Fruit fly (Drosophila melanogaster): ENCODE measurements around the gene capt.

capt gene

dm6 chr2L:1207432-1207831 is 49.4 kb upstream of the capt start (continued):
- TF ChIP-seq Adf1 (GFP tag; IDR thresholded peaks at IDR 0.05) (0 out of 2 replicates have a peak, but pooled peaks have one; percentile 36), CG31365 (tag; optimal IDR thresholded peaks at IDR 0.05) (no peak), CG7928 (GFP tag; optimal IDR thresholded peaks at IDR 0.05) (no peak), E2f2 (GFP tag; IDR thresholded peaks at IDR 0.05) (peak; percentile 43; the same call in 1 of the 2 replicates), CG4404 (GFP tag; IDR thresholded peaks at IDR 0.05) (no peak), cato (GFP tag; optimal IDR thresholded peaks at IDR 0.05; ENCODE audit: borderline replicate concordance) (no peak), CkIIα-i1 (GFP tag; IDR thresholded peaks at IDR 0.05) (0 out of 2 replicates have a peak, but pooled peaks have one; percentile 20), CG2199 (GFP tag; IDR thresholded peaks at IDR 0.05) (no peak), CG15601 (tag; optimal IDR thresholded peaks at IDR 0.05) (peak; percentile 2), CG9932 (GFP tag; IDR thresholded peaks at IDR 0.05) (peak; percentile 72), tna (GFP tag; IDR thresholded peaks at IDR 0.05; ENCODE audit: partially characterized antibody) (no peak), dysf (GFP tag; IDR thresholded peaks at IDR 0.05) (peak; percentile 73), klu (GFP tag; IDR thresholded peaks at IDR 0.05) (no peak), odd (GFP tag; optimal IDR thresholded peaks at IDR 0.05) (peak; percentile 24), Mes4 (GFP tag; optimal IDR thresholded peaks at IDR 0.05) (no peak), Hmr (GFP tag; optimal IDR thresholded peaks at IDR 0.05) (peak; percentile 84), HmgD (GFP tag; optimal IDR thresholded peaks at IDR 0.05) (no peak), NFAT (GFP tag; IDR thresholded peaks at IDR 0.05) (peak; percentile 51; the same call in 1 of the 2 replicates), CG3995 (GFP tag; optimal IDR thresholded peaks at IDR 0.05) (no peak), CG18619 (GFP tag; optimal IDR thresholded peaks at IDR 0.05) (no peak), CG13424 (tag; optimal IDR thresholded peaks at IDR 0.05) (peak; percentile 42), lola (GFP tag; optimal IDR thresholded peaks at IDR 0.05) (no peak), jumu (GFP tag; optimal IDR thresholded peaks at IDR 0.05) (no peak), unpg (GFP tag; optimal IDR thresholded peaks at IDR 0.05) (peak; percentile 26), Blimp-1 (GFP tag; optimal IDR thresholded peaks at IDR 0.05) (peak; percentile 30), CG17328 (GFP tag; IDR thresholded peaks at IDR 0.05) (peak; percentile 46; the same call in 1 of the 2 replicates), jigr1 (GFP tag; IDR thresholded peaks at IDR 0.05) (no peak), eyg (GFP tag; optimal IDR thresholded peaks at IDR 0.05) (no peak), scrt (GFP tag; optimal IDR thresholded peaks at IDR 0.05) (peak; percentile 1), Poxn (GFP tag; IDR thresholded peaks at IDR 0.05) (peak; percentile 9; the same call in 1 of the 2 replicates), Dip2 (GFP tag; IDR thresholded peaks at IDR 0.05) (peak; percentile 24; the same call in 1 of the 2 replicates), CG15269 (tag; optimal IDR thresholded peaks at IDR 0.05) (peak; percentile 75), Vsx1 (GFP tag; optimal IDR thresholded peaks at IDR 0.05) (no peak), cad (GFP tag; optimal IDR thresholded peaks at IDR 0.05) (no peak), CG18599 (GFP tag; optimal IDR thresholded peaks at IDR 0.05) (peak; percentile 77), CG1603 (tag; optimal IDR thresholded peaks at IDR 0.05) (peak; percentile 73), CG30403 (GFP tag; optimal IDR thresholded peaks at IDR 0.05) (peak; percentile 31), pfk (GFP tag; optimal IDR thresholded peaks at IDR 0.05) (no peak), Ptx1 (GFP tag; IDR thresholded peaks at IDR 0.05) (peak; percentile 63), CG18764 (GFP tag; optimal IDR thresholded peaks at IDR 0.05) (no peak), Oaz (GFP tag; IDR thresholded peaks at IDR 0.05) (peak; percentile 58), chif (GFP tag; optimal IDR thresholded peaks at IDR 0.05) (peak in 1 of 2 experiments; percentile 26), CG5953 (GFP tag; IDR thresholded peaks at IDR 0.05) (peak; percentile 49; the same call in 1 of the 2 replicates), Dll (GFP tag; IDR thresholded peaks at IDR 0.05; ENCODE audit: partially characterized antibody) (no peak), CG18011 (GFP tag; optimal IDR thresholded peaks at IDR 0.05) (no peak), Dbx (GFP tag; IDR thresholded peaks at IDR 0.05) (peak; percentile 71), knrl (GFP tag; IDR thresholded peaks at IDR 0.05; ENCODE audit: partially characterized antibody) (no peak), exex (tag; optimal IDR thresholded peaks at IDR 0.05) (no peak), CG2116 (GFP tag; optimal IDR thresholded peaks at IDR 0.05) (no peak), usp (GFP tag; optimal IDR thresholded peaks at IDR 0.05) (no peak), wdn (GFP tag; IDR thresholded peaks at IDR 0.05) (peak; percentile 62)
